Fruit fly (Drosophila melanogaster) whole organism, prepupa: Measurements from ENCODE around the gene wrd.

Experiments used
- Blimp-1 ChIP-seq: fragments of 200-800 bp; sonication (Bioruptor generic); optimal IDR thresholded peaks from 3 replicates; lab custom pipeline; 2017; ENCODE audit warnings: missing biosample characterization, missing genetic modification characterization, mild to moderate bottlenecking, moderate library complexity, missing genetic modification reagents
- CG10631 ChIP-seq: fragments of 200-800 bp; sonication (Bioruptor generic); optimal IDR thresholded peaks from 2 replicates; lab custom pipeline; 2016; ENCODE audit warnings: missing biosample characterization, missing genetic modification characterization
- CG10669 ChIP-seq: fragments of 200-800 bp; sonication (Bioruptor generic); optimal IDR thresholded peaks from 3 replicates; lab custom pipeline; 2018; ENCODE audit warnings: missing biosample characterization, mild to moderate bottlenecking, missing genetic modification characterization, moderate library complexity
- CG11294 ChIP-seq: fragments of 200-800 bp; sonication (Bioruptor generic); IDR thresholded peaks from 2 replicates; pipeline ENCODE4 v1.3.6; 2022; ENCODE audit warnings: missing biosample characterization, missing genetic modification characterization
- CG11762 ChIP-seq: fragments of 200-800 bp; sonication (Bioruptor generic); optimal IDR thresholded peaks from 3 replicates; lab custom pipeline; 2016; ENCODE audit warnings: missing biosample characterization, missing genetic modification characterization; ENCODE audit not compliant: insufficient read depth
- CG11902 ChIP-seq: fragments of 200-800 bp; sonication (Bioruptor generic); optimal IDR thresholded peaks from 3 replicates; lab custom pipeline; 2016; ENCODE audit warnings: missing biosample characterization, missing genetic modification characterization
- CG15336 ChIP-seq: fragments of 200-800 bp; sonication (Bioruptor generic); IDR thresholded peaks from 2 replicates; pipeline ENCODE4 v1.3.6; 2022; ENCODE audit warnings: missing biosample characterization, missing genetic modification characterization
- CG1621 ChIP-seq: fragments of 200-800 bp; sonication (Bioruptor generic); optimal IDR thresholded peaks from 3 replicates; lab custom pipeline; 2018; ENCODE audit warnings: missing biosample characterization, mild to moderate bottlenecking, missing genetic modification characterization
- CG16779 ChIP-seq: fragments of 200-800 bp; sonication (Bioruptor generic); optimal IDR thresholded peaks from 3 replicates; lab custom pipeline; 2017; ENCODE audit warnings: missing biosample characterization, mild to moderate bottlenecking, missing genetic modification characterization
- CG31627 ChIP-seq: fragments of 200-800 bp; sonication (Bioruptor generic); optimal IDR thresholded peaks from 3 replicates; lab custom pipeline; 2016; ENCODE audit warnings: missing biosample characterization, missing genetic modification characterization
- CG32006 ChIP-seq: fragments of 200-800 bp; sonication (Bioruptor generic); optimal IDR thresholded peaks from 3 replicates; lab custom pipeline; 2017; ENCODE audit warnings: missing biosample characterization, mild to moderate bottlenecking, missing genetic modification characterization
- CG34406 ChIP-seq: fragments of 200-800 bp; sonication (Bioruptor generic); optimal IDR thresholded peaks from 3 replicates; lab custom pipeline; 2016; ENCODE audit warnings: missing biosample characterization, missing genetic modification characterization
- CG3919 ChIP-seq: fragments of 200-800 bp; sonication (Bioruptor generic); optimal IDR thresholded peaks from 3 replicates; lab custom pipeline; 2016; ENCODE audit warnings: missing biosample characterization, missing genetic modification characterization
- CG4318 ChIP-seq: fragments of 200-800 bp; sonication (Bioruptor generic); optimal IDR thresholded peaks from 3 replicates; lab custom pipeline; 2017; ENCODE audit warnings: missing biosample characterization, mild to moderate bottlenecking, missing genetic modification characterization
- CG6163 ChIP-seq: fragments of 200-800 bp; sonication (Bioruptor generic); IDR thresholded peaks from 3 replicates; pipeline ENCODE4 v1.3.6; 2022; ENCODE audit warnings: missing biosample characterization, missing genetic modification characterization
- CG6276 ChIP-seq: fragments of 200-800 bp; sonication (Bioruptor generic); optimal IDR thresholded peaks from 2 replicates; lab custom pipeline; 2017; ENCODE audit warnings: missing biosample characterization, mild to moderate bottlenecking, missing genetic modification characterization
- CG6792 ChIP-seq: fragments of 200-800 bp; sonication (Bioruptor generic); optimal IDR thresholded peaks from 3 replicates; lab custom pipeline; 2016; ENCODE audit warnings: missing biosample characterization, missing genetic modification characterization
- CG6808 ChIP-seq: fragments of 200-800 bp; sonication (Bioruptor generic); optimal IDR thresholded peaks from 3 replicates; lab custom pipeline; 2017; ENCODE audit warnings: missing biosample characterization, missing genetic modification characterization, mild to moderate bottlenecking, moderate library complexity, missing genetic modification reagents
- CG7368 ChIP-seq: fragments of 200-800 bp; sonication (Bioruptor generic); optimal IDR thresholded peaks from 3 replicates; lab custom pipeline; 2016; ENCODE audit warnings: missing biosample characterization, missing genetic modification characterization
- CG8119 ChIP-seq: fragments of 200-800 bp; sonication (Bioruptor generic); IDR thresholded peaks from 3 replicates; pipeline ENCODE4 v1.3.6; 2022; ENCODE audit warnings: missing biosample characterization, missing genetic modification characterization
- CG8319 ChIP-seq: fragments of 200-800 bp; sonication (Bioruptor generic); optimal IDR thresholded peaks from 3 replicates; lab custom pipeline; 2016; ENCODE audit warnings: missing biosample characterization, missing genetic modification characterization
- CG8632 ChIP-seq: fragments of 200-800 bp; sonication (Bioruptor generic); optimal IDR thresholded peaks from 3 replicates; lab custom pipeline; 2016; ENCODE audit warnings: missing biosample characterization, missing genetic modification characterization
- CG9139 ChIP-seq: fragments of 200-800 bp; sonication (Bioruptor generic); optimal IDR thresholded peaks from 3 replicates; lab custom pipeline; 2017; ENCODE audit warnings: missing biosample characterization, mild to moderate bottlenecking, missing genetic modification characterization
- Eip78C ChIP-seq: fragments of 200-800 bp; sonication (Bioruptor generic); peaks from one replicate; lab custom pipeline; 2016; ENCODE audit warnings: missing biosample characterization, missing genetic modification characterization
- Eip93F ChIP-seq: fragments of 200-800 bp; sonication (Bioruptor generic); optimal IDR thresholded peaks from 2 replicates; lab custom pipeline; 2016; ENCODE audit warnings: missing biosample characterization, mild to moderate bottlenecking, missing genetic modification characterization
- Ets21C ChIP-seq: fragments of 200-800 bp; sonication (Bioruptor generic); optimal IDR thresholded peaks from 3 replicates; lab custom pipeline; 2016; ENCODE audit warnings: missing biosample characterization, missing genetic modification characterization
- Ets96B ChIP-seq: fragments of 200-800 bp; optimal IDR thresholded peaks from 2 replicates; lab custom pipeline; 2019; ENCODE audit warnings: missing biosample characterization, mild to moderate bottlenecking, missing genetic modification characterization, moderate library complexity
- Gug ChIP-seq: fragments of 200-800 bp; sonication (Bioruptor generic); IDR thresholded peaks from 2 replicates; pipeline ENCODE4 v1.3.6; 2022; ENCODE audit warnings: missing biosample characterization, missing genetic modification characterization
- Hr38 ChIP-seq: sonication (Bioruptor generic); optimal IDR thresholded peaks from 2 replicates; lab custom pipeline; 2016; ENCODE audit warnings: missing biosample characterization, missing genetic modification characterization
- Hr39 ChIP-seq: fragments of 200-800 bp; sonication (Bioruptor generic); optimal IDR thresholded peaks from 2 replicates; lab custom pipeline; 2016; ENCODE audit warnings: missing biosample characterization, missing genetic modification characterization
- Hr4 ChIP-seq: fragments of 200-800 bp; sonication (Bioruptor generic); optimal IDR thresholded peaks from 3 replicates; lab custom pipeline; 2016; ENCODE audit warnings: missing biosample characterization, missing genetic modification characterization
- Lpt ChIP-seq: fragments of 200-800 bp; sonication (Bioruptor generic); optimal IDR thresholded peaks from 3 replicates; lab custom pipeline; 2016; ENCODE audit warnings: missing biosample characterization, missing genetic modification characterization
- Met ChIP-seq: fragments of 200-800 bp; sonication (Bioruptor generic); optimal IDR thresholded peaks from 3 replicates; lab custom pipeline; 2016; ENCODE audit warnings: missing biosample characterization, missing genetic modification characterization
- OdsH ChIP-seq: fragments of 200-800 bp; sonication (Bioruptor generic); optimal IDR thresholded peaks from 3 replicates; lab custom pipeline; 2016; ENCODE audit warnings: missing biosample characterization, missing genetic modification characterization
- Sox102F ChIP-seq: fragments of 200-800 bp; sonication (Bioruptor generic); optimal IDR thresholded peaks from 2 replicates; lab custom pipeline; 2016; ENCODE audit warnings: missing biosample characterization, mild to moderate bottlenecking, missing genetic modification characterization
- Sox14 ChIP-seq: fragments of 200-800 bp; sonication (Bioruptor generic); optimal IDR thresholded peaks from 3 replicates; lab custom pipeline; 2016; ENCODE audit warnings: missing biosample characterization, missing genetic modification characterization
- Sox15 ChIP-seq: fragments of 200-800 bp; sonication (Bioruptor generic); optimal IDR thresholded peaks from 3 replicates; lab custom pipeline; 2016; ENCODE audit warnings: missing biosample characterization, missing genetic modification characterization
- achi ChIP-seq: fragments of 200-800 bp; sonication (Bioruptor generic); optimal IDR thresholded peaks from 3 replicates; lab custom pipeline; 2016; ENCODE audit warnings: missing biosample characterization, missing genetic modification characterization
- acj6 ChIP-seq: fragments of 200-800 bp; sonication (Bioruptor generic); optimal IDR thresholded peaks from 3 replicates; lab custom pipeline; 2016; ENCODE audit warnings: missing biosample characterization, missing genetic modification characterization
- cyc ChIP-seq: fragments of 200-800 bp; sonication (Bioruptor generic); optimal IDR thresholded peaks from 3 replicates; lab custom pipeline; 2016; ENCODE audit warnings: missing biosample characterization, missing genetic modification characterization
- dac ChIP-seq: fragments of 200-800 bp; sonication (Bioruptor generic); optimal IDR thresholded peaks from 2 replicates; lab custom pipeline; 2017; ENCODE audit warnings: missing biosample characterization, mild to moderate bottlenecking, missing genetic modification characterization
- dsx ChIP-seq: fragments of 200-800 bp; optimal IDR thresholded peaks from 3 replicates; lab custom pipeline; 2019; ENCODE audit warnings: missing biosample characterization, mild to moderate bottlenecking, missing genetic modification characterization, moderate library complexity; ENCODE audit not compliant: poor library complexity, severe bottlenecking
- eg ChIP-seq: fragments of 200-800 bp; sonication (Bioruptor generic); IDR thresholded peaks from 3 replicates; pipeline ENCODE4 v1.3.6; 2022; ENCODE audit warnings: missing biosample characterization, missing genetic modification characterization
- fd59A ChIP-seq: fragments of 200-800 bp; sonication (Bioruptor generic); optimal IDR thresholded peaks from 2 replicates; lab custom pipeline; 2017; ENCODE audit warnings: missing biosample characterization, mild to moderate bottlenecking, missing genetic modification characterization, missing genetic modification reagents
- fd85E ChIP-seq: fragments of 200-800 bp; sonication (Bioruptor generic); optimal IDR thresholded peaks from 3 replicates; lab custom pipeline; 2016; ENCODE audit warnings: missing biosample characterization, missing genetic modification characterization
- fkh ChIP-seq: fragments of 200-800 bp; sonication (Bioruptor generic); optimal IDR thresholded peaks from 3 replicates; lab custom pipeline; 2017; ENCODE audit warnings: missing biosample characterization, mild to moderate bottlenecking, missing genetic modification characterization, moderate library complexity
- lz ChIP-seq: fragments of 200-800 bp; sonication (Bioruptor generic); optimal IDR thresholded peaks from 3 replicates; lab custom pipeline; 2016; ENCODE audit warnings: missing biosample characterization, missing genetic modification characterization
- net ChIP-seq: fragments of 200-800 bp; sonication (Bioruptor generic); optimal IDR thresholded peaks from 3 replicates; lab custom pipeline; 2016; ENCODE audit warnings: missing biosample characterization, missing genetic modification characterization
- salr ChIP-seq, 2 experiments: fragments of 200-800 bp; sonication (Bioruptor generic); optimal IDR thresholded peaks; 3 replicates each; lab custom pipeline; 2016 to 2018; ENCODE audit warnings: missing biosample characterization in 2 of 2, missing genetic modification characterization in 2 of 2, mild to moderate bottlenecking in 1 of 2
- spab ChIP-seq: fragments of 200-800 bp; sonication (Bioruptor generic); optimal IDR thresholded peaks from 2 replicates; lab custom pipeline; 2017; ENCODE audit warnings: missing biosample characterization, mild to moderate bottlenecking, missing genetic modification characterization, missing genetic modification reagents
- ss ChIP-seq, 2 experiments: fragments of 200-800 bp; sonication (Bioruptor generic); optimal IDR thresholded peaks; 2 replicates in 1 of 2; 3 replicates in 1 of 2; lab custom pipeline; 2017 to 2018; ENCODE audit warnings: mild to moderate bottlenecking in 2 of 2, missing biosample characterization in 2 of 2, missing genetic modification characterization in 2 of 2, moderate library complexity in 1 of 2
- topi ChIP-seq: fragments of 200-800 bp; sonication (Bioruptor generic); optimal IDR thresholded peaks from 3 replicates; lab custom pipeline; 2016; ENCODE audit warnings: missing biosample characterization, missing genetic modification characterization
- vri ChIP-seq: fragments of 200-800 bp; sonication (Bioruptor generic); optimal IDR thresholded peaks from 3 replicates; lab custom pipeline; 2016; ENCODE audit warnings: missing biosample characterization, mild to moderate bottlenecking, missing genetic modification characterization

Gene wrd

DNA sequence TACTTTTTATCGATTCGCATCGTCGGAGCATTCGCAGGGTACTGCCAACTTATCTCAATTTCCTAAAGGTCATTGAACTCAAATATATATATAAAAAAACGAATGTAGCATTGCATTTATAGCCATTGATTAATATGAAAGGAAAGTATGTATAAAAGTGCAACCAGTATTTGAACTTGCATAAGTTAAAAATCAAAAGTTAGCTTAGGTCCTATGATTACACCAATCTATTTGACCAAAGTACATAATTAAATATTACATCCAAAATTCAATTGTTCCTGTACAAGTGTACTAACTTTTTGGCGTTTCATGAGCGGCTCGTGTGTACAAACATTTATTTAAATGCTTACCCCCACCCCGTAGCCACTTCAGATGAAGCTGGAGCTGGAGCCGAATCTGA, 10.1 kb upstream of the wrd start:
- TF ChIP-seq dac (GFP tag; lab: Kevin White, UChicago) (no peak), Ets96B (tag; lab: Kevin White, UChicago) (peak; percentile 26), lz (GFP tag; lab: Kevin White, UChicago) (peak; percentile 60), Lpt (GFP tag; lab: Kevin White, UChicago) (no peak), CG3919 (GFP tag; lab: Kevin White, UChicago) (peak; percentile 33), CG6808 (GFP tag; lab: Kevin White, UChicago) (no peak), net (GFP tag; lab: Kevin White, UChicago) (peak; percentile 20), Hr39 (GFP tag; lab: Kevin White, UChicago) (peak; percentile 47), vri (GFP tag; lab: Kevin White, UChicago) (no peak), CG4318 (GFP tag; lab: Kevin White, UChicago) (no peak), CG11762 (no peak), Blimp-1 (GFP tag; lab: Kevin White, UChicago) (no peak), Met (peak; percentile 64), topi (GFP tag; lab: Kevin White, UChicago) (peak; percentile 67), CG16779 (tag; lab: Kevin White, UChicago) (no peak), eg (GFP tag; lab: Robert Waterston, UW) (no peak), CG8319 (GFP tag; lab: Kevin White, UChicago) (no peak), fd59A (peak; percentile 36), CG8632 (GFP tag; lab: Kevin White, UChicago) (peak; percentile 63), Gug (GFP tag; lab: Robert Waterston, UW) (no peak), Hr4 (GFP tag; lab: Kevin White, UChicago) (no peak), CG11294 (GFP tag; lab: Robert Waterston, UW) (no peak), CG10631 (GFP tag; lab: Kevin White, UChicago) (peak; percentile 36), CG10669 (GFP tag; lab: Kevin White, UChicago) (no peak), CG6792 (GFP tag; lab: Kevin White, UChicago) (peak; percentile 44), CG32006 (GFP tag; lab: Kevin White, UChicago) (peak; percentile 45), CG15336 (GFP tag; lab: Robert Waterston, UW) (no peak), CG11902 (GFP tag; lab: Kevin White, UChicago) (peak; percentile 32), CG34406 (GFP tag; lab: Kevin White, UChicago) (peak; percentile 55), Ets21C (GFP tag; lab: Kevin White, UChicago) (peak; percentile 27), salr (GFP tag; optimal IDR thresholded peaks at IDR 0.05; lab: Kevin White, UChicago) (peak in 1 of 2 experiments; percentile 36), fd85E (GFP tag; lab: Kevin White, UChicago) (no peak), CG7368 (no peak), CG1621 (tag; lab: Kevin White, UChicago) (no peak), ss (GFP tag; optimal IDR thresholded peaks at IDR 0.05; lab: Kevin White, UChicago) (peak; percentile 6 to 34), CG8119 (GFP tag; lab: Robert Waterston, UW) (no peak), CG9139 (GFP tag; lab: Kevin White, UChicago) (no peak), Eip93F (no peak), OdsH (GFP tag; lab: Kevin White, UChicago) (peak; percentile 49), fkh (GFP tag; lab: Kevin White, UChicago) (no peak), CG31627 (peak; percentile 50), dsx (GFP tag; lab: Kevin White, UChicago) (no peak), Sox102F (GFP tag; lab: Kevin White, UChicago) (peak; percentile 31), cyc (peak; percentile 45), CG6276 (GFP tag; lab: Kevin White, UChicago) (no peak), Eip78C (GFP tag; lab: Kevin White, UChicago) (peak; percentile 89), Sox15 (peak; percentile 46), achi (GFP tag; lab: Kevin White, UChicago) (peak; percentile 40), Sox14 (peak; percentile 54), acj6 (GFP tag; lab: Kevin White, UChicago) (peak; percentile 44), Hr38 (GFP tag; lab: Kevin White, UChicago) (no peak), spab (GFP tag; lab: Kevin White, UChicago) (peak; percentile 13), CG6163 (GFP tag; lab: Robert Waterston, UW) (no peak)
